Worm (Caenorhabditis elegans) whole organism, L2 larva: ENCODE measurements around the gene atgl-1.

Experiments used
- ZK546.5 ChIP-seq: sonication (generic microtip); optimal IDR thresholded peaks from 2 replicates; lab custom pipeline; 2017; ENCODE audit warnings: missing biosample characterization, missing genetic modification characterization
- blmp-1 ChIP-seq: sonication (generic microtip); optimal IDR thresholded peaks from 2 replicates; lab custom pipeline; 2017; ENCODE audit warnings: missing genetic modification characterization, mild to moderate bottlenecking, missing compliant biosample characterization, antibody characterized with exemption, moderate library complexity; ENCODE audit not compliant: insufficient read depth
- ceh-82 ChIP-seq: fragments of 150-350 bp; optimal IDR thresholded peaks from 2 replicates; lab custom pipeline; 2014; ENCODE audit warnings: missing biosample characterization, missing genetic modification characterization
- dmd-4 ChIP-seq: sonication (generic microtip); optimal IDR thresholded peaks from 2 replicates; lab custom pipeline; 2017; ENCODE audit warnings: missing biosample characterization, missing genetic modification characterization
- elt-1 ChIP-seq: fragments of 150-350 bp; optimal IDR thresholded peaks from 2 replicates; lab custom pipeline; 2014; ENCODE audit warnings: missing biosample characterization, missing genetic modification characterization
- elt-3 ChIP-seq: sonication (generic microtip); optimal IDR thresholded peaks from 2 replicates; lab custom pipeline; 2017; ENCODE audit warnings: missing biosample characterization, missing genetic modification characterization
- fos-1 ChIP-seq: fragments of 150-350 bp; optimal IDR thresholded peaks from 2 replicates; lab custom pipeline; 2014; ENCODE audit warnings: missing biosample characterization, missing genetic modification characterization
- lin-13 ChIP-seq: fragments of 150-350 bp; optimal IDR thresholded peaks from 2 replicates; lab custom pipeline; 2014; ENCODE audit warnings: missing biosample characterization, missing genetic modification reagents, missing genetic modification characterization
- unc-39 ChIP-seq: fragments of 150-350 bp; optimal IDR thresholded peaks from 2 replicates; lab custom pipeline; 2014; ENCODE audit warnings: missing biosample characterization, missing genetic modification characterization

DNA sequence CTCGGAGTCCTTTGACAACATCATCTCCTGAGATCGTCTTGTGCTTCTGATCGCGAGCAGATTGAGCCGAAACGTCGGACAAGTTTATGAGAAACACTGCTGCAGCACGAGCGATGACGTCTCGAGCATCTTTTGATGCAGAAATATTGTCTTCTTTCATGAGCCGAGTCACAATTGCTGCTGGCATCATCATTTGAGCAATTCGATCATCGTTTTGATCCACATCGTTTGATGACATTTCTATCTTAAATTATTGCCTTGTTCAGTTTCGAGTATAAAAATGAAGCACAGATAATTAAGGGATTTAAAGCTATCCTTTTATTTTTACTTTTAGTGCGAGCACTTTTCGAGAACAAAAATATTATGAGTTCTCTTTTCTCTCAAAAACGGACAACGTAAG is 43.4 kb upstream of the atgl-1 start, which contains the start of gene T26A5.8:
- no peak for TF ChIP-seq fos-1 (tag; lab: Kevin White, UChicago)
- TF ChIP-seq blmp-1 (tag; lab: Kevin White, UChicago) = no peak
- TF ChIP-seq dmd-4 (tag; lab: Kevin White, UChicago) = no peak
- TF ChIP-seq lin-13 = peak; percentile 15
- TF ChIP-seq ZK546.5 (tag; lab: Kevin White, UChicago) = no peak
- no peak for TF ChIP-seq elt-3 (tag; lab: Kevin White, UChicago)
- no peak for TF ChIP-seq unc-39 (tag; lab: Kevin White, UChicago)
- no peak for TF ChIP-seq elt-1 (tag; lab: Kevin White, UChicago)
- TF ChIP-seq ceh-82 (tag; lab: Kevin White, UChicago) = no peak
